Fruit fly (Drosophila melanogaster) S2 (cell line): ENCODE data around the gene ND-ASHI.

Experiments used
- CG8478 ChIP-seq: fragments of >200 bp; optimal IDR thresholded peaks from 2 replicates; lab custom pipeline; 2018
- CTCF ChIP-seq, 2 experiments: fragments of >200 bp; optimal IDR thresholded peaks; 2 replicates each; lab custom pipeline; 2018

The ND-ASHI gene

DNA sequence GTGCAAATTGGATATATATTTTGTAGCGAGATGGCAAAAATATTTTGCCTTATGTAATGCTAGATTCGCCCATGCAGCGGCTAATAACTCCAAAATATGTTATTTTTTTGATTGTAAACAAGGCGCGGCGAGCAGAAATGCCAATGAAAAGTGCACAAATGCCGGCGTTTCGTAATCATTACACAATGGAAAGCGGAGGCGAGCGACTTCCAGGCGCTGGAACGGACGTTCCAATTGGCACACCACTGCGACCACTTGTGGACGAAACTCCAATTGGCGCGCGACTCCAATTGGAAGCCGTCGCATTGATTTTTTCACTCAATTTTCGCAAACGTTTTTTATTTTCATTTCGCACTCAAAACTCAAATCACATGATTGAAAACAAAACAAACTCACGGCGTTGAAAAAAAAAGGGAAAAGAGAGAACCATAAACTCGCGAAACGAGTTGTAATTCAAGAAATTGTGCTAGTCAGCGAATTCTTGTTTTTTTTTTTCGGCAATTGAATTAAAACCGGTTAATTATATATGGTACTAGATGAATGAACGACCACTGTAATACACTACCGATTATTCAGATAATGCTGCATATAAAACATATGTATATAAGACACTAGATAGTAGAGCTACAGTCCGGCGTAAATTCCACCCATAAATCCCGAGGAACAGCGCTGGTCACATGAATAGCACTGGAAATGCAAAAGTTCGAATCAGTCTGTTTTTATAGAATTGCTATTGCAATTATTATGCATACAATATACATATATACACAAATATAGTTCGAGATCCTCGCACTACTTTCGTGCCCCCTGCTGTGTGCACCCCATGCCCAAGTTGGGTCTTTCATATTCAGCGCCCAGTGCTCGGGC, at the start of gene ND-ASHI:
Gene ND-ASHI, minus strand, starts transcription at position 484 of the 867 bp plus-strand sequence.
- TF ChIP-seq CTCF (optimal IDR thresholded peaks at IDR 0.05; lab: Kevin White, UChicago) (no peak), CG8478 (lab: Kevin White, UChicago) (no peak)

DNA sequence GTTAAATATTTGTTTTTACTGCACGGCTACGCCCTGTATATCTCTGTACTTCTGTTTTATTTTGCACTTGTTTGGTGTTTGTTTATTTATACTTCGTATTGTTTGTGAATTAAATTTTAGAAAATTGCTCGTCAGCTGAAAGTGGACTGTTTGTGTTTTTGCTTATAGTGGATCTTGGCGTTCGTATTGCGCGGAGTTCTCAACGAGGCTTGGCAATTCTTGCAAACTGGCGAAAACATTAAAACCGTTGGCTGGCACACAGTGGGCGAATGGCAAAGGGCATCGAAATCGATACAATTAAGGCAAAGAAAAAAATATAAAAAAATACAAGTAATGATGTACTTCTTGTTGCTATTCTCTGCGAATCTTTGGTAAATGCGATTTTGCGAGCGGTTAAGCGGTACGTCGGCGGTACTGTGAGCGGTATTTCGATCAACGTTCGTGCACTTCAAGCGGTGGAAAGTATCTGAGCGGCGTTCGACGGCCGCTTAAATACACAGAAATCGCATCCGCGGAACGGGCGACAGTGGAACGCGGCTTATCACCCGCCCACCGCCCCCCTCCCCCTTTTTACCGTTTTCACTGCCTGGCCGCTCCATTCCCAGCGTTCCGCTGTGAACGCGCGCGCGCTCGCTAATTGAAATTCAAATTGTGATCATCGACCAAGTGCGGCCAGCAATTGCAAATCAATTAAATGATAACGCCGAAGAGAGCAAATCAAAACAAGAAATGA, 48.0 kb upstream of the ND-ASHI start:
- no peak for TF ChIP-seq CTCF (optimal IDR thresholded peaks at IDR 0.05; lab: Kevin White, UChicago)
- TF ChIP-seq CG8478 (lab: Kevin White, UChicago), result no peak

DNA sequence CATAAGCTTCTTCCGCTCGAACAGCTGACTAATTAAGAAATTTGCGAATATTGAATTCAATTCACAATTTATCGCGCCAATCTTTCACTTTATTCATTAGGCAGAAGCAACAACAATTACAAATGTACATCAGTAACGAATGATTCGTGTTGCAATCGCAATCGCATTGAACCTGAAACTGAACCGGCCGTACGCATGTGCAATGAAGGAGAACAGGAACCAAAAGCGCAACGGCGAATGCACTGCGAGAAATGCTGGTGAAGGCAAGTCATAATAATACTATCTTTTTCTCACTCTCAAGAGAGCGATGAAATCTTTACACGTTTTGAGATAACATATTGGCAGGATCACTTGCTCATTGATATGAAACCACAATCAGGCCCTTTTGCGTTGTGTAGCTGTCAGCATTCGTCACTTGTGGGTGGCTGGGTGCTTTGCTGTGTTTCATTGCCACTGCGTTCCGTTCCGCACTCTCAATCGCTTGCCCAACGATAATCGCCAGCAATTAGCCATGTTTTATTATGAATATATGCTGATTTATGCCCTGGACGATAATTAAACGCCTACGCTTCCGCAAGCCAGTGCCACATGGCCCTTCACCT, 46.1 kb upstream of the ND-ASHI start:
- TF ChIP-seq CTCF (optimal IDR thresholded peaks at IDR 0.05; lab: Kevin White, UChicago), result no peak
- no peak for TF ChIP-seq CG8478 (lab: Kevin White, UChicago)

DNA sequence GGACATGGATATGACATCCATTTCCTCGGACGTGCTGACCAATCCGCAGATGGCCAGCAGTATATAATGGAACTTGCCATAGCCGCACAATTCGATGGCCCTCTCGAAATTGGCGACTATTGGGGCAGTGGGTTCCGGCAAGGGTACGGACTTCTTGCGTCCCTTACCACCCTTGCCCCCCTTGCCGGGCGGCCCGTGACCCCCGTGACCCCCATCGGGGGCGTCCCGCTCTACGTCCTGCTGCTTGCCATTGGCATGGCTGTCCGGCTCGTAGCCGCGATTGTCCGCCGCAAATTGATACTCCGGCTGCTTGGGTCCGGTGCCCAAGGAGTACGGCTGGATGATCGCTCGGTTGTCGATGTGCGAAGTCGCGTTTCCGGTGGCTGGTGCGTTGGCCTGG, 44.7 kb upstream of the ND-ASHI start:
- TF ChIP-seq CTCF (optimal IDR thresholded peaks at IDR 0.05; lab: Kevin White, UChicago), result no peak
- no peak for TF ChIP-seq CG8478 (lab: Kevin White, UChicago)

DNA sequence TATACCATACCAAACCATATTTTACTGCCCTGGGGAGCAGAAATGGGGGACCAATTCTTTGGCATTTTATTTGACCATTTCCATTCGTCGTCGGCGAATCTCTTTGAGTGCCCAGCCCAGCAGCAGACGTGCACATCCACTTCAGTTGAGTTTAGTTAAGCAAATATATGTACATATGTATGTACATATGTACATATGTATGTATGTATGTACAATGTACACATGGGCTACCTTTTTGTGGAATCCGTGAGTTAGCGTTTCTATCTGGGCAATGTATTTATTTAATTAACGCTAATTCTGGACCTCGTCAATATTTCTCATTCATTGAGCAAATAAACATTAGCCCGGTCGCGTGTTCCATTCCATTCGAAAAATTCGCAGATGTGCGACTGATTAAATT, 41.0 kb upstream of the ND-ASHI start:
- TF ChIP-seq CTCF (optimal IDR thresholded peaks at IDR 0.05; lab: Kevin White, UChicago) (no peak), CG8478 (lab: Kevin White, UChicago) (no peak)

DNA sequence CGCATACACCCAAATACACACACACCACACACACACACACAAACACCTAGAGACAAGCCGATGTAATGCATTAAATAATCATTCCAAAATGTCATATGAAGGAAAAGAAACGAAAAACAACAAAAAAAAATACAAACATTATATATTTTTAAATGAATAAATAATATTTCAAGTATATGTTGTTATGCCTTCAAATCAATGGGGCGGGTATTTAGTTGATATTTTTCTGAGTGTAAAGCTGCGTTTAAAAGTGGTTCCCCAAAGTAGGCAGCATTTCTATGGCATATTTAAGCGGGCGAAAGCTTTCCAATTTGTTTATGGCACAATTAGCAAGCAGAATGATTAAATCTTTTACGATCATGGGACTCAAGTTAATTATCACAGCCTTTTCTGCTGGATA, 40.3 kb upstream of the ND-ASHI start:
- TF ChIP-seq CG8478 (lab: Kevin White, UChicago), result no peak
- TF ChIP-seq CTCF (optimal IDR thresholded peaks at IDR 0.05; lab: Kevin White, UChicago), result no peak

DNA sequence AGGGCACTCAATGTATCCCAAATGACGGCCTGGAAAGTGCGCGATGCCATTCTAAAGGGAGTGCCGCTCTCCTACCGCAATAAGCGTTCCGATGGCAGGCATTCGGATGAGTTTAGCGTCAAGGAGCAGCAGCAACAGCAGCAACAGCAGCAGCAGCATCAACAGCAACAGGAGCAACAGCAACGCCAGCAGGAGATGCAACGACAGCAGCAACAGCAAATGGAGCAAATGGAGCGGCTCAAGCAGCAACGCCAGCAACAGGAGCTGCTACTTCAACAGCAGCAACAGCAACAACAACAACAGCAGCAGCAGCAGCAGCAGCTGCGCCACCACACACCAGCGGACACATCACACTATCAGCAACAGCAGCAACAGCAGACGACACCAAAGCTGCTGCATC, 37.3 kb upstream of the ND-ASHI start:
- no peak for TF ChIP-seq CG8478 (lab: Kevin White, UChicago)
- TF ChIP-seq CTCF (optimal IDR thresholded peaks at IDR 0.05; lab: Kevin White, UChicago), result no peak

DNA sequence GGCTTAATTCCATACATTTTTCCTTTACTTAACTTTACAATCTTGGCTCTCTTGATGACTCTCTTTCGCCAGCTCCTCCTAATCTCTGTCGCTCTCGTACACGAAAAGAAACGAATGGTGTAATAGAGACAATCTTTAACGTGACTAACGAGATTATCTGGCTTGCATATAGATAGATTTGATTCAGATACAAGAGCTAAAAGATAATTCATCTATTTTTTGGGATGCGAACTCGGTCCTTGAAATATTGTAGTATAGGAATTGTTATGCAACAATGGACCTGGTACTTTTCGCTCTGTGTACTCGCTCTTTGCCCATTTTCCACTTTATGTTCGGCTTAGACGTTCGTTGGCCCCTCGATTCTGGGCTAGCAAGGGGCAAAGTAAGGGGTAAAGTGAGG, 32.4 kb upstream of the ND-ASHI start:
- TF ChIP-seq CG8478 (lab: Kevin White, UChicago) (no peak), CTCF (optimal IDR thresholded peaks at IDR 0.05; lab: Kevin White, UChicago) (no peak)

DNA sequence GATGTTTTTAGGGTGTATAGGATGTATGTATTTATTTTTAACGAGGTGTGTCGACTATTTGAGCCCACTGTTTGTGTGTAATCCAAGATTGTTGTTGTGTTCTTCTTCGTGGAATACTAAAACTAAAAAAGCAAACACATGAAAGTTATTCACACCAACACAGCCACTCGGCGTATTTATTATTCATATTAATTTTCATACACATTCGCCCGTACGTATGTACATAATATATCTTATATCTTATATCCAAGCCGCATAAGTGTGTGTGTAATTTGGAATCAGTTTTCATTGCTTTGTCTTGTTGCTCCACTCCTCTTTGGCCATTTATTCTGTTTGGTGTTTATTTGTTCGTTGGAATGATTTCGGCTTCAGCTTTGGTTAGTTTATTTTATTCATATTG, 31.7 kb upstream of the ND-ASHI start:
- no peak for TF ChIP-seq CTCF (optimal IDR thresholded peaks at IDR 0.05; lab: Kevin White, UChicago)
- no peak for TF ChIP-seq CG8478 (lab: Kevin White, UChicago)

DNA sequence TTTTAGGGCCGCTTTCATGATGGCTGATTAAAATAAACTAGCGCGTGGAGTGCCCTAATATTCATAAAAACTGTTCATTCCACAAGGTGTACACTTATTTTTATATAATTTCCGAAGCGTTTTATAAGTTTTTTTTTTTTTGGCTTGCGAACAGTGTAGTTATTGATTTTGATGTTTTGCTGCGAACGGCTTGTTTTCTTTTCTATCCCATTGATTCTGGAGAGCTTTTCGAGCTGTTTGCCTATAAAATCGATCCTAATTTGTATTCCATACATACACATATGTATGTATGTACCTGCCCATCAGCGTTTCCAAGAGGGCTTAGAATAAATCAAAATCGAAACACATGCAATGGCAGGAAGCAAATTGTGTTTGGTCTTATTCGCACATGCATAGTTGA, 31.3 kb upstream of the ND-ASHI start:
- no peak for TF ChIP-seq CTCF (optimal IDR thresholded peaks at IDR 0.05; lab: Kevin White, UChicago)
- TF ChIP-seq CG8478 (lab: Kevin White, UChicago), result no peak

DNA sequence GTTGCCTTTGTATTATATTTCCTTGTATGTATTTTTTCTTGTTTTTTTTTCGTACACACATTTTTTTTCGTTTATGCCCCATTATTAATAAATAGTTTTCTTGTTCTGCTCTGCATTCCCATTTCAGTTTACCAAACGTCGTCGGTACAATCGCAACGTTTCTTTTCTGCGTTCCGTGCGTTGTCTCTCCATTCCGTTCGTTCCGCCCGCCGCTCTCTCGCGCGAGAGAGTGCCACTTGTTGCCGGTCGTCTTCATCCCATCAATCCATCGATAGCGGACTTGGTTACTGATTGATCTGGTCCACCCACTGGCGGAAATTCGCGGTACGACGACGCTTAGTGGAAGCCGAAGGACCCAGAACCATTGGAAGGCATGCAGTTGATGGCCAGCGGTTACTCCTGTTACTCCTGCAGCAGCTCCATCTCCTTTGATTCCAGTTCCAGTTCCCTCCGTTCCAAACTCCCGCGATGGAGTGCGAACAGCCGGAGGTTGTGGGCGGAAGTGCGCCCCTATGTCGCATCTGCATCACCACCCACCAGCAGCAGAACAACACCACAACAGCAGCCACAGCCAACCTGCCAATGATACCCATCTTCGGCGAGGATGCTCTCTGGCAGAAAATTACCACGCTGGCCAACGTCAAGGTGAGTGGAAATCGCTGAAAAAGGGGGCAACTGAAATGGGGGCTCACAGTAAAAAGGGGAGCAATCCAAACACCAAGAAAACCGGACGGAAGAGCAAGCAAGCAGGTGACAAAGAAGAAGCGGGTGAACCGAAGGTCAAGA, 30.5 kb upstream of the ND-ASHI start:
- TF ChIP-seq CG8478 (lab: Kevin White, UChicago) (no peak), CTCF (optimal IDR thresholded peaks at IDR 0.05; lab: Kevin White, UChicago) (no peak)

DNA sequence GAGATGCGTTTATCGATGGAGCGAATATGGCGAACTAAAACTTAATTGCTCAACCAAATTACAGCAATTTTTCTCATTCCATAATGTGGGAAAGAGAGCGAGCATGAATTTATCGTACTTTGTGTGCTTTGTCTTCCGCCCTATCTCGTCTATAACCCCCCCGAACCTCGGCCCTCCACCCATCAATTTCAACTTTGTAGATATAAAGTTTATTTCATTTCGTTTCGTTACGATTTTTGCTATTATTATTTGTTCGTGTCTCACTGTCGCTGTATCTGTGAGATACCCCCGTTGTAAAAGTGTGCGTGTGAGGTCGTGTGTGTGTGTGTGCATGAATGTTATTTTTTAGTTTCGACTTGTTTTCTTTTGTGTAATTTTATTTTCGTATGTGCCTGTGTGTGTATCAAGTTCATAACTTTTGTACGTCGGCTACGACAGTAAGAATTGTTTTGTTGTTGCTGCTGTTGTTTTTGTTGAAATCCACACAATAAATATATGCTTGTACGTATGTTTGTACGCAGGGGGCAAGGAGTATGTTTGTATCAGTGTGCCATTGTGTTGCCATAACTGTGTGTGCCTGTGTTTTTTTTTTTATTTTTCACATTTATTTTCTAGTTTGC, 29.8 kb upstream of the ND-ASHI start:
- TF ChIP-seq CTCF (optimal IDR thresholded peaks at IDR 0.05; lab: Kevin White, UChicago) (no peak), CG8478 (lab: Kevin White, UChicago) (no peak)

DNA sequence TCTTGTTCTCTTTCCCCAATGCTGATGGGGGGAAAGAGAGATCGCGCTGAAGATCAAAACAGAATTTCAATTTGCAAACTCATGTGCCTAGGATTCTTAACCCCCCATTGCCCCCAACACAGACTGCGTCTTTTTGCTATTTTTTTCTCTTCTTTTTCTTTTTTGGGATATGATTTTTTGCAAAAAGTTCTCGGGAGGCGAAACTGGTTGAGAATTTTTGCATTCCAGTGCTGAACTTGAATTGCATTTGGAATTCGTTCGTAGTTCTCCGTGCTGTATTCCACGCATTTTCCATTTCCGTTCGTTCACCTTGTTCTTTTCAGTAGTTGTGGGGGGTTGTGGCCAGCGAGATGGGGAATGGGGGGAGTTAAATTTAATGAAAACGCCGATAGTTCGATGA, 29.2 kb upstream of the ND-ASHI start:
- no peak for TF ChIP-seq CG8478 (lab: Kevin White, UChicago)
- TF ChIP-seq CTCF (optimal IDR thresholded peaks at IDR 0.05; lab: Kevin White, UChicago), result no peak
